Fruit fly (Drosophila melanogaster): ENCODE measurements around the gene CG45049.

The CG45049 gene

DNA sequence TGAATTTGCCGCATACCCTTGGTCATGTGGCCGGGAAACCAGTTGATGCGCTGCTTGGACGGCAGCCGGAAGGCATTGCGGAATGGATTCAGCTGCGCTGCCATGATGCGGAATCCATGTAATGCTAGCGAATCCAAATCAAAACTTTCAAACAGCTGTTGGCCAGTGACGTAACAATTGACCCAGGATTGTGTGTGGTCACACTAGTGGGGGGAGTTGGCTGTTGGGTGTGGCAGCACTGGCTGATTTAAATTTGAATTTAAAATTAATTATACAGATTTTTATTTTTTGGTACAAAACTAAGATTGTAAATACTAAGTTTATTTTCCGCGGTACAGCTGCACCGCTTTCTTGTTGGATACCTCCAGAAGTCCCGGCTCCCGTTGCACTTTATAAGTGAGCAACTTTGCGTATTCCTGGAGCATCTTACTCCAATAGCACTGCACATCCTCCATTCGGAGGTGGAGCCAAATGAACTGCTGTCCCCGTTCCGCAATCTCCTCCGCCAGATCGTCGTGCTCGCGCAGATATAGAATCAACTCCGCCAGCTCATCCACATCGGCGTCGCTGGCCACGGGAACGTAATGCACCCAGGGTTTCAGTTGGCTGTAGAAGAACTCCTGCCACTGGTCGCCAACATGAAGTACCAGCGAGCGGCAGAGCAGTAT is 20.8 kb downstream of the CG45049 start, which contains the start of gene CG17141:
CG17141 (minus strand) TSS at position 177 of the 668 bp plus-strand sequence.
- TF ChIP-seq Sin3A (optimal IDR thresholded peaks at IDR 0.05) (no peak), h (optimal IDR thresholded peaks at IDR 0.05) (no peak), insv (optimal IDR thresholded peaks at IDR 0.05) (no peak), Myc (optimal IDR thresholded peaks at IDR 0.05) (no peak), psq (optimal IDR thresholded peaks at IDR 0.05) (no peak), ttk (optimal IDR thresholded peaks at IDR 0.05) (no peak)

DNA sequence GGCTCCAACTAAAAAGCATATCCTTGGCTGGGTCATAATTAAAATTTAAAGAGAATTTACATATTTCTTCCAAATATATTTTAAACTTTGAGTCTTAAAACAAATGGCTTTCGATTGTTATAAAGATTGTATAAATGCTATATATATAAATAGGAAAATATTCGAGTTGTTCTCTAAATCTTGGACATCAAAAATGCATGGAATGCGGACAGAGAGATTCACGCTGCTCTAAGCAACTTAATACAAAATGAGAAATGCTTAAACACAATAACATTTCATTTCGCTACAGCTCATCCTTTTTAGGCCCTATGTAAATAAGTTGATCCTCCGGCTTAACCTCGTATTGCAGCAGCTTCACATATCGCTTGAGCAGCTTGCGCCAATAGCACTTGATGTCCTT is 22.2 kb downstream of the CG45049 start, which contains the start of gene CG31139:
CG31139 (minus strand) TSS at position 101 of the 400 bp plus-strand sequence.
- TF ChIP-seq h (optimal IDR thresholded peaks at IDR 0.05) (no peak), Myc (optimal IDR thresholded peaks at IDR 0.05) (no peak), Sin3A (optimal IDR thresholded peaks at IDR 0.05) (no peak), psq (optimal IDR thresholded peaks at IDR 0.05) (no peak), insv (optimal IDR thresholded peaks at IDR 0.05) (no peak), ttk (optimal IDR thresholded peaks at IDR 0.05) (no peak)

DNA sequence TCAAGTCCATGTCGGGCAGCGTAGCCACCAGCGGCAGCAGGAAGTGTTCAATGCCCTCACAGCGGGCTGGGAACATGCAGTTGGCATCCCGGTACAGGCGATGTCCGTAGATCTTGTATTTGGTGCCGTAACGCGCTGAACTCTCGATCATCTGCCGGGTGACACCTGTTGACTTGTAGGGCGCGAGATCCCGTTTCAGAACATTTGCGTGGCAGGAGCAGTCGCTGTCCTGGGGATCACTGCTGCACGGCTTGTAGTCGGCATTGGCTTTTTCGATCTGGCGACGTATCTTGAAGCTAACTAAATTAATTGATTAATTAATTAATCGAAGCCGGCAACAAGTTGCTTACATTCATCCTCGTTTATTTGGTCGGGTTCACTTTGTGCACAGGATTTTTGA is 23.3 kb downstream of the CG45049 start:
- no peak for TF ChIP-seq psq (optimal IDR thresholded peaks at IDR 0.05)
- no peak for TF ChIP-seq insv (optimal IDR thresholded peaks at IDR 0.05)
- TF ChIP-seq ttk (optimal IDR thresholded peaks at IDR 0.05), result no peak

DNA sequence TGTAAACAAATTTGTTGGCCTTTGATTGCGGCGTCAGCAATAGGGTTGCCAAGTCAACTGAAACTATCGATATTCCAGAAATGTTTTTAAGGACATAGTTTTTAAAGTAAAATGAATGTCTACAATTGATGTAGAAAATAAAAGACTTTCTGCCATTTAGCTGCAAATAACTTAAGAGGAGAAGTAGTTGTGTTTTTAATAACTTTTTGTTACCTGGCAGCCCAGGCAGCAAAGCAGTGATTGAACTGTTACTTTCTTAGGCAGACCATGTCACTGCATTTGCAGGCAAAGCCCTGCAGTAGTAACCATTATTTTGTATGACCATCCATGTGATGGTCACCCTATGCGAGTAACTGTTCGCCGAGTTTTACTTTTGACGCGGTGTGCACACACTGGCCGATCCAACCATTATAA is 23.8 kb downstream of the CG45049 start, which contains the start of the genes rumi, CG7029 and Usp12-46:
rumi (minus strand) TSS at position 64 of the 414 bp plus-strand sequence.
CG7029 (plus strand) TSS at position 368 of the 414 bp plus-strand sequence.
Usp12-46 (plus strand) TSS at position 368 of the 414 bp plus-strand sequence.
- no peak for TF ChIP-seq ttk (optimal IDR thresholded peaks at IDR 0.05)
- no peak for TF ChIP-seq psq (optimal IDR thresholded peaks at IDR 0.05)
- no peak for TF ChIP-seq h (optimal IDR thresholded peaks at IDR 0.05)
- no peak for TF ChIP-seq insv (optimal IDR thresholded peaks at IDR 0.05)
- TF ChIP-seq Myc (optimal IDR thresholded peaks at IDR 0.05), result no peak
- TF ChIP-seq Sin3A (optimal IDR thresholded peaks at IDR 0.05), result no peak

DNA sequence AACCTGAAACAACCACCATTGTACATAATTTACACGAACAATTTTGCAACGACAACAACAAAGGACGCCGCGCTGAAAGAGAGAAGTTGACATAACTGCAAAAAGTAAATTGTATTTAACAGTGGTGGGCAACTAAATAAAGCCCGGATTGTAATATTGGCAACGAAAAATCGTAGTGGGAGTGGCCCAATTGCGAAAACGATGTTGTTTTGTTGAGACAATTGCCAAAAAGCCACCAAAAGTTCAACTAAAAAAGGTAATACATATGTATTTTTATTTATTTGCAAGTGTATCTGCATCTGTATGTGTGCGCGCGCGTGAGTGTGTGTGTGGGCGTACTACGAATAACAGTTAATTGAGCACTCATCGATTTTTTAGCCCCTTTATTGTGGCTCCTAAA is 24.3 kb downstream of the CG45049 start:
- TF ChIP-seq Myc (optimal IDR thresholded peaks at IDR 0.05) (no peak), insv (optimal IDR thresholded peaks at IDR 0.05) (no peak), h (optimal IDR thresholded peaks at IDR 0.05) (no peak), Sin3A (optimal IDR thresholded peaks at IDR 0.05) (no peak), psq (optimal IDR thresholded peaks at IDR 0.05) (no peak), ttk (optimal IDR thresholded peaks at IDR 0.05) (no peak)

DNA sequence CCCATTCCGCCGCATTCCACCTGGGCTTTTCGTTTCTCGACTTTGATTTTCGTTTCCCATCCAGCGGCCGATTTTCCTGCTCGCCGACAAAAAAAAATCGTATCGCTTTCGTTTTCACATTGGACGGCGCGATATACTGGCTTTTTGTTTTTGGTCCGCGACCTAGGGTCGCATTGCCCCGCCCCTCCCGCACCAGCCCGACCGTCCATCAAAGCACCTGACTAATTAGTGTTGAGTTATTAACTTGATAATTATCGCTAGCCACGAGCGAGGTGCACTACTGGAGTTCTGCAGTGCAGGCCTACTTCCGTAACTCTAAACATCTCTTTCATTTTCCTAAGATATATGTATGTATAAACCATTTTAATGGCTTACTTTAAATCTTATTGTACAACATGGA is 24.9 kb downstream of the CG45049 start:
- TF ChIP-seq Sin3A (optimal IDR thresholded peaks at IDR 0.05) (no peak), psq (optimal IDR thresholded peaks at IDR 0.05) (no peak), insv (optimal IDR thresholded peaks at IDR 0.05) (no peak), h (optimal IDR thresholded peaks at IDR 0.05) (no peak), ttk (optimal IDR thresholded peaks at IDR 0.05) (no peak), Myc (optimal IDR thresholded peaks at IDR 0.05) (no peak)

DNA sequence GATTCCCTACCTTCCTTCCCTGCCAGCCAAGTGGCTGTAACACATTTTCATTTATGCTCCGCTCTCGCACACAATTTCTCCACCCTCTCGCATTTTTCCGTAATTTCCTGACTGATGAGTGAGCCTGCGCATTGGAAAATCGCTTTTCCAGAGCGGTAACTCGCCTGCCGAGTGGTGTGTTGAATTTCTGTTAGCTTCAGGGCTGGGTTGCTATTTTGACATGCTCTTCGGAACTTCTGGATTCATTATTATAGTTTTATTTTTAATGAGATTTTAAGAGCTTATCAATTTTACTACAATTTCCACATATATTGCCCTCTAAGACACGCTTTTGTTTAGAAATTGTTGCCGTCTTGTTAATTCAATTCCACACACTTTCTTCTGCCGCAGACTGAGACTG is 26.2 kb downstream of the CG45049 start:
- TF ChIP-seq psq (optimal IDR thresholded peaks at IDR 0.05), result no peak
- TF ChIP-seq ttk (optimal IDR thresholded peaks at IDR 0.05), result no peak
- TF ChIP-seq Myc (optimal IDR thresholded peaks at IDR 0.05), result no peak
- no peak for TF ChIP-seq h (optimal IDR thresholded peaks at IDR 0.05)
- no peak for TF ChIP-seq insv (optimal IDR thresholded peaks at IDR 0.05)
- TF ChIP-seq Sin3A (optimal IDR thresholded peaks at IDR 0.05), result no peak

DNA sequence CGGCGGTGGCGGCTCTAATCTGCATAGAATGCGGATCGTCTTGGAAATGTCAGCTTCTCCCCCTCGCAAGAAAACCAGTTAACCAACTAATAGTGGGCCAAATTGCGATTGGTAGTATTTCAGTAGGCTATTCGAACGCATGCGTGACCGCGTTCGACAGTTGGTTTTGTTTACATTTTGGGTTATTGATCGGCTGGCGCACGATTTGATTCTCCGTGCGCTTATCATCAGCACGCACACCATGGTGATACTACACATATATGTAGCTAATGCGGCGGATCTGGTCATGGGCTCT is 26.8 kb downstream of the CG45049 start:
- TF ChIP-seq psq (optimal IDR thresholded peaks at IDR 0.05) (no peak), ttk (optimal IDR thresholded peaks at IDR 0.05) (no peak), insv (optimal IDR thresholded peaks at IDR 0.05) (no peak), h (optimal IDR thresholded peaks at IDR 0.05) (no peak), Sin3A (optimal IDR thresholded peaks at IDR 0.05) (no peak), Myc (optimal IDR thresholded peaks at IDR 0.05) (no peak)

DNA sequence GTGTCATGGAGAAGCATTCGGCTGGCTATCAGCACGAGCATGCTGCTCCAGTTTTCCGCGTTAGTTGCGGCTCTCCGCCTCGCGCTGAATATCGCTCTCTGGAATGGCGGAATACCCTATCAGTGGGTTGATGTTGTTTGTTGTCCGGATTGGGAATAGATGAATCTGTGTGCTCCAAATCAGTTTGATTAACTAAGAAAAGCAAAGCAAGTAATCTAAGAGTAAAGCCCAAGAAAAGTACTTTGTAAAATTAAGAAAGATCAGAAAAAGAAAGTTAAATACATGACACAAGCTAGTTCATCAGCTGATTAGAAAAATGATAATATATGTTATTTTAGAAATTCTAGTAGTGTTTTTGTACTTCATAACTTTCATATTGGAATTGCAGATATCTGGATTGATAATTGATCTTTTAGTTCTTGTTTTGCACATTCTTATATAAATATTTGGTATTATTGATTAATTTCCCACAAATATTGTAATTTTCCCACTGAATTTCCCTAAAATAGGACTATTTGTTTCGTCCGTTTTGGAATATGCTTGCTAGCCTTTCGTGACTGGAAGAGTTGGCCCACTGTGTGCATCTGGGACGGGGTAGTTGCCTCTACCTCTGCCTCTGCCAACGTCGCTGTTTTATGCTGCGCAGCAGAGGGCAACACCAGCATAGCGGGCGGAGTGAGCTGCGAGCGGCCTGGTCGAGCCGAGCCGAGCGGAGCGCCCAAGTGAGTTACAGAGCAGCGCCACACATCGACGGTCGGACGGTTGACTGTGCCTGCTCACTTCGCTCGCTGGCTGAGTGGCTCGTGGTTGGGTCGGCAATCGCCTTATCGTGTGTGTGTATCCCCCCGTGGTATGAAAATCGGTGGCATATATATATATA is 27.4 kb downstream of the CG45049 start:
- TF ChIP-seq insv (optimal IDR thresholded peaks at IDR 0.05), result no peak
- no peak for TF ChIP-seq Myc (optimal IDR thresholded peaks at IDR 0.05)
- no peak for TF ChIP-seq Sin3A (optimal IDR thresholded peaks at IDR 0.05)
- no peak for TF ChIP-seq psq (optimal IDR thresholded peaks at IDR 0.05)

DNA sequence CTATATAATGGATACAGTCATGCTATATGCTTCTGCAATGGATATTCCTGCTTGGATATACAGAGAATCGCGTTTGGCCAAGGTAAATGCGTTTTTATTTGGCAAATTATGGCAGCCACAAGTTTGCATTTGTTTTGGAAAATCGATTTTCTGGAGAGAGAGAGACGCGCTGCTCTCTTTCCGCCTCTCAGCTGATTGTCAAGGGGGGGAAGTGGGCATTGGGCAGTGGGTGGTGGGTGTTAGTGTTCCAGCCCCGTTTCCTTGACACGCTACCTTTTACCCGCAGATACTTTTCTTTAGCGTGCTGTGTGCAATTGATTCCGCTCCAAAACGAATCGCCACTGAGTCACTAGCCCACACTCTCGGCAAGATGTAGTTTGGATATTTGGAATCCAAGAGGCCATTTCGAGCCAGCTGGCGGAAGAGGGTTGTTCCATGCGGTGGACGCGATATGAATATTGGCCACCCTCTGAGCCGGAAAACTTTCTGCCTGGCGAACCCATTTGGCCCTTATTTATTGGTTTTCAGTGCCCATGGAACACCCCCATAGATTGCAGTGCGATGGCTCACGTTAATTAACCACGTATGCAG is 28.5 kb downstream of the CG45049 start:
- TF ChIP-seq ttk (optimal IDR thresholded peaks at IDR 0.05) (no peak), insv (optimal IDR thresholded peaks at IDR 0.05) (no peak)

DNA sequence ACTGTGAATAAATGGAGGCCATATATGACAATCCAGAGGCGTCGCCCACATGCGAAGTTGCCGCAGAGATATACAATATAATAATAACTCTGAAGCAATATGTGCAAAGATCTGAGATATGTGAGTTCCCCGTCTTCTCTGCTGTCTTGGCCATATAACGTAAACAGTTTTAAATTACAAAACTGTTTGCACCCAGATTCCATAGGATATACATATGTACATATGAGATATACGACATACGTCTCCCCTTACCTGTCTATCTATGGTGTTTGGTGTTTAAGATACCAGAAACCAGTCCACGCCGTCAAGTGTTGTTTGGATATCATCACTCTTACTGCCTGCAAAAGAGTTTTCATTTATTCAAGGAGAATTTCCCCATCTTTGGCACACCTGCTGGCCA is 29.5 kb downstream of the CG45049 start:
- TF ChIP-seq Myc (optimal IDR thresholded peaks at IDR 0.05) (no peak), ttk (optimal IDR thresholded peaks at IDR 0.05) (no peak), psq (optimal IDR thresholded peaks at IDR 0.05) (no peak), insv (optimal IDR thresholded peaks at IDR 0.05) (no peak), h (optimal IDR thresholded peaks at IDR 0.05) (no peak), Sin3A (optimal IDR thresholded peaks at IDR 0.05) (no peak)

DNA sequence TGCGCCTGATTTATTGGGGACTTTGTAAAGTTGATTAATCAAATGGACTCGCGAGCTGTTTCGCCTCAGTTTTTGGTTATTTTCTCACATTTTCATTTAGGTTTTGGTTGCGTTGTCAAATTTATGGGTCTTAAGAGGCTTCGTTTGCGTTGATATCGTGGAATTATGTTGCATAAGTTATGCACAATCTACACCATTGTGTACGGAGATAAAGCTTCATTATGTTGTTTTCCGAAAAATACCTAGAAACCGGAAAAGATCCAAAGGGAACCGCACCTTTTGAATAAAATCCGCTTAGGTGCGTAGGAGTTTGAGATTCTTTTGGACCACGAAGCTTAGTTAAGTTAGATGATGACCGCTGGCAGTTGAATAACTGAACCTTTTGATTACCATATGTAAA is 30.4 kb downstream of the CG45049 start:
- TF ChIP-seq ttk (optimal IDR thresholded peaks at IDR 0.05) (no peak), h (optimal IDR thresholded peaks at IDR 0.05) (no peak), insv (optimal IDR thresholded peaks at IDR 0.05) (no peak), Sin3A (optimal IDR thresholded peaks at IDR 0.05) (no peak), psq (optimal IDR thresholded peaks at IDR 0.05) (no peak), Myc (optimal IDR thresholded peaks at IDR 0.05) (no peak)
